Fruit fly (Drosophila melanogaster): ENCODE results near the gene Srp54.

Srp54 gene

dm6 chr2L:9943521-9943920 is 30.8 kb downstream of the Srp54 start (continued):
- no peak for TF ChIP-seq Hr39 (optimal IDR thresholded peaks at IDR 0.05)
- TF ChIP-seq CG6654 (GFP tag; optimal IDR thresholded peaks at IDR 0.05) = no peak
- TF ChIP-seq scrt (GFP tag; optimal IDR thresholded peaks at IDR 0.05) = no peak
- TF ChIP-seq her (GFP tag; optimal IDR thresholded peaks at IDR 0.05) = peak; percentile 18
- TF ChIP-seq CG8765 (GFP tag; IDR thresholded peaks at IDR 0.05) = no peak
- TF ChIP-seq CG18619 (GFP tag; optimal IDR thresholded peaks at IDR 0.05) = no peak
- TF ChIP-seq bbx (GFP tag; IDR thresholded peaks at IDR 0.05; ENCODE audit: partially characterized antibody) = no peak
- TF ChIP-seq GATAe (GFP tag; conservative IDR thresholded peaks at IDR 0.05) = peak; percentile 89
- TF ChIP-seq sim (GFP tag; IDR thresholded peaks at IDR 0.05) = no peak
- no peak for TF ChIP-seq nmo (GFP tag; optimal IDR thresholded peaks at IDR 0.05)
- TF ChIP-seq CG14710 (tag; optimal IDR thresholded peaks at IDR 0.05) = no peak
- TF ChIP-seq CG1602 (GFP tag; optimal IDR thresholded peaks at IDR 0.05) = no peak
- TF ChIP-seq CG6813 (GFP tag; optimal IDR thresholded peaks at IDR 0.05) = peak; percentile 26
- no peak for TF ChIP-seq CG6765 (GFP tag; optimal IDR thresholded peaks at IDR 0.05)
- TF ChIP-seq eve (GFP tag; optimal IDR thresholded peaks at IDR 0.05) = no peak
- TF ChIP-seq sd (tag; optimal IDR thresholded peaks at IDR 0.05) = peak; percentile 92
- no peak for TF ChIP-seq inv (GFP tag; IDR thresholded peaks at IDR 0.05; ENCODE audit: partially characterized antibody)
- no peak for TF ChIP-seq CG2116 (GFP tag; optimal IDR thresholded peaks at IDR 0.05)
- peak; percentile 86 for TF ChIP-seq lab (GFP tag; optimal IDR thresholded peaks at IDR 0.05)
- peak; percentile 76 for TF ChIP-seq row (GFP tag; IDR thresholded peaks at IDR 0.05)
- TF ChIP-seq Ets97D (GFP tag; optimal IDR thresholded peaks at IDR 0.05) = no peak
- TF ChIP-seq CG9727 (GFP tag; optimal IDR thresholded peaks at IDR 0.05) = no peak
- TF ChIP-seq bigmax (GFP tag; optimal IDR thresholded peaks at IDR 0.05) = no peak
- TF ChIP-seq E2f1 (GFP tag; IDR thresholded peaks at IDR 0.05) = no peak
- peak; percentile 97 for TF ChIP-seq exex (tag; optimal IDR thresholded peaks at IDR 0.05)
- TF ChIP-seq hb (GFP tag; IDR thresholded peaks at IDR 0.05; ENCODE audit: partially characterized antibody) = no peak
- TF ChIP-seq trh (GFP tag; optimal IDR thresholded peaks at IDR 0.05) = no peak
- no peak for TF ChIP-seq CG9215 (GFP tag; IDR thresholded peaks at IDR 0.05)
- no peak for TF ChIP-seq Spps (tag; optimal IDR thresholded peaks at IDR 0.05)
- TF ChIP-seq gt (GFP tag; IDR thresholded peaks at IDR 0.05) = no peak
- TF ChIP-seq CG32767 (GFP tag; IDR thresholded peaks at IDR 0.05) = no peak
- no peak for TF ChIP-seq ara (GFP tag; IDR thresholded peaks at IDR 0.05)
- no peak for TF ChIP-seq CG18262 (tag; optimal IDR thresholded peaks at IDR 0.05)
- TF ChIP-seq CG34224 (GFP tag; IDR thresholded peaks at IDR 0.05; ENCODE audit: partially characterized antibody) = no peak
- no peak for TF ChIP-seq unpg (GFP tag; optimal IDR thresholded peaks at IDR 0.05)
- no peak for TF ChIP-seq dati (GFP tag; IDR thresholded peaks at IDR 0.05)
- TF ChIP-seq maf-S (GFP tag; optimal IDR thresholded peaks at IDR 0.05) = peak; percentile 3
- TF ChIP-seq Dll (GFP tag; IDR thresholded peaks at IDR 0.05; ENCODE audit: partially characterized antibody) = no peak
- TF ChIP-seq CG12236 (GFP tag; optimal IDR thresholded peaks at IDR 0.05) = no peak
- TF ChIP-seq CG18764 (GFP tag; optimal IDR thresholded peaks at IDR 0.05) = no peak
- no peak for TF ChIP-seq CG10321 (GFP tag; IDR thresholded peaks at IDR 0.05)
- no peak for TF ChIP-seq Six4 (GFP tag; optimal IDR thresholded peaks at IDR 0.05)
- peak; percentile 96 for TF ChIP-seq D19A (tag; optimal IDR thresholded peaks at IDR 0.05)
- TF ChIP-seq slbo (GFP tag; IDR thresholded peaks at IDR 0.05) = no peak; the same call in 1 of the 2 replicates
- no peak for TF ChIP-seq Rx (GFP tag; IDR thresholded peaks at IDR 0.05)
- TF ChIP-seq D (optimal IDR thresholded peaks at IDR 0.05) = no peak
- no peak for TF ChIP-seq D (GFP tag; optimal IDR thresholded peaks at IDR 0.05)
- TF ChIP-seq CG1529 (GFP tag; optimal IDR thresholded peaks at IDR 0.05) = no peak
- no peak for TF ChIP-seq Nf-YC (tag; optimal IDR thresholded peaks at IDR 0.05)
- no peak for TF ChIP-seq z (GFP tag; IDR thresholded peaks at IDR 0.05)
- no peak for TF ChIP-seq Hand (GFP tag; optimal IDR thresholded peaks at IDR 0.05)
- no peak for TF ChIP-seq CG9609 (GFP tag; optimal IDR thresholded peaks at IDR 0.05)
- no peak for TF ChIP-seq CG31441 (GFP tag; IDR thresholded peaks at IDR 0.05)

Measured in whole organism, embryonic.